Fruit fly (Drosophila melanogaster) S2 (cell line): ENCODE measurements around the gene Dpck.

Experiments
- CG8478 ChIP-seq: fragments of >200 bp; optimal IDR thresholded peaks from 2 replicates; lab custom pipeline; 2018
- CTCF ChIP-seq, 2 experiments: fragments of >200 bp; optimal IDR thresholded peaks; 2 replicates each; lab custom pipeline; 2018

DNA sequence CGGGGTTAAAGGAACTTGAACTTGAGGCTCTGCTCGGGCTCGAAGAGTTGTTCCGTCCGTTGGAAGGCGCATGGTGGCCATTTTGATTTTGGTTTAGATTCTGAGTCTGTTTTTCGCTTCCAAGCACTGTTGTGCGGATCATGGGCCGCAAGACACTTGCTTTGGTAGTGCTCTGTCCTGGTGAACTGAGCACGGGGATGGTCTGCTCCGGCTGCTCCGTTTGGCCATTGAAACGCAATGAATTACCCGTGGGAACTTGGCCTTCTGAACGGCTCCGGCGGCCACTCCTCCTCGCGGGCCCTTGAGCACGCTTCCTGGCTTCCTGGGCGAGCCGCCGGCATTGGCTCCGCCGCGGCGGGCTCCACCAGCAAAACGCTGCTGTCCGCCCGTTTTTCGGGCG, 2.3 kb upstream of the Dpck start:
- TF ChIP-seq CTCF (optimal IDR thresholded peaks at IDR 0.05; lab: Kevin White, UChicago) (no peak), CG8478 (no peak)
